Worm (Caenorhabditis elegans) whole organism, early embryonic: ENCODE results near the gene gck-4.

Source experiments
- B0310.2 ChIP-seq: sonication (generic microtip); optimal IDR thresholded peaks from 2 replicates; lab custom pipeline; 2016; ENCODE audit warnings: mild to moderate bottlenecking, missing genetic modification characterization, missing compliant biosample characterization
- F13C5.2 ChIP-seq: sonication (generic microtip); optimal IDR thresholded peaks from 2 replicates; lab custom pipeline; 2017; ENCODE audit warnings: mild to moderate bottlenecking, missing genetic modification characterization, inconsistent platforms, missing compliant biosample characterization
- aly-1 ChIP-seq: sonication (generic microtip); optimal IDR thresholded peaks from 2 replicates; lab custom pipeline; 2016; ENCODE audit warnings: missing genetic modification characterization, missing compliant biosample characterization
- ama-1 ChIP-seq: fragments of 150-350 bp; optimal IDR thresholded peaks from 2 replicates; lab custom pipeline; 2014
- ceh-13 ChIP-seq: fragments of 200-800 bp; sonication (Bioruptor generic); optimal IDR thresholded peaks from 2 replicates; lab custom pipeline; 2018; ENCODE audit warnings: mild to moderate bottlenecking, missing genetic modification characterization, missing compliant biosample characterization
- ceh-36 ChIP-seq: sonication (generic microtip); optimal IDR thresholded peaks from 2 replicates; lab custom pipeline; 2016; ENCODE audit warnings: missing genetic modification characterization, inconsistent platforms, missing compliant biosample characterization
- ets-7 ChIP-seq: sonication (generic microtip); optimal IDR thresholded peaks from 2 replicates; lab custom pipeline; 2016; ENCODE audit warnings: missing genotype, missing genetic modification characterization, missing compliant biosample characterization
- flt-1 ChIP-seq: fragments of 200-800 bp; sonication (Bioruptor generic); IDR thresholded peaks from 2 replicates; pipeline ENCODE4 v1.3.6; 2022; ENCODE audit warnings: missing genetic modification characterization, missing compliant biosample characterization
- hmbx-1 ChIP-seq: sonication (generic microtip); optimal IDR thresholded peaks from 2 replicates; lab custom pipeline; 2016; ENCODE audit warnings: mild to moderate bottlenecking, missing genetic modification characterization, missing compliant biosample characterization
- hmg-4 ChIP-seq: fragments of 200-800 bp; sonication (Bioruptor generic); optimal IDR thresholded peaks from 2 replicates; lab custom pipeline; 2018; ENCODE audit warnings: mild to moderate bottlenecking, missing genetic modification characterization, missing compliant biosample characterization
- hnd-1 ChIP-seq: sonication (generic microtip); optimal IDR thresholded peaks from 2 replicates; lab custom pipeline; 2016; ENCODE audit warnings: missing genetic modification characterization, missing compliant biosample characterization
- pes-1 ChIP-seq: fragments of 200-800 bp; sonication (Bioruptor generic); IDR thresholded peaks from 2 replicates; pipeline ENCODE4 v1.3.6; 2022; ENCODE audit warnings: missing genetic modification reagents, missing genetic modification characterization, missing compliant biosample characterization
- scrt-1 ChIP-seq: fragments of 200-800 bp; sonication (Bioruptor generic); IDR thresholded peaks from 2 replicates; pipeline ENCODE4 v1.3.6; 2022; ENCODE audit warnings: missing genetic modification characterization, missing compliant biosample characterization
- sea-1 ChIP-seq: fragments of 200-800 bp; sonication (Bioruptor generic); conservative IDR thresholded peaks from 2 replicates; pipeline ENCODE4 v1.3.6; 2022; ENCODE audit warnings: missing genetic modification characterization, missing compliant biosample characterization
- tbx-11 ChIP-seq: fragments of 200-800 bp; sonication (Bioruptor generic); IDR thresholded peaks from 2 replicates; pipeline ENCODE4 v1.3.6; 2022; ENCODE audit warnings: missing genetic modification characterization, missing compliant biosample characterization
- tbx-37 ChIP-seq: fragments of 200-800 bp; sonication (Bioruptor generic); conservative IDR thresholded peaks from 2 replicates; pipeline ENCODE4 v1.3.6; 2022; ENCODE audit warnings: missing genetic modification reagents, missing genetic modification characterization, missing compliant biosample characterization
- tra-4 ChIP-seq: sonication (generic microtip); optimal IDR thresholded peaks from 2 replicates; lab custom pipeline; 2017; ENCODE audit warnings: missing genetic modification characterization, missing compliant biosample characterization

gck-4 gene

ce11 chrX:13669641-13670040 lies 7.4 kb upstream of the gck-4 start:
- TF ChIP-seq hmg-4 (GFP tag; lab: Kevin White, UChicago) = no peak
- TF ChIP-seq hmbx-1 (tag; lab: Kevin White, UChicago) = no peak
- no peak for TF ChIP-seq tbx-11 (GFP tag; lab: Robert Waterston, UW)
- TF ChIP-seq pes-1 (GFP tag; lab: Robert Waterston, UW) = no peak
- TF ChIP-seq ceh-36 (tag; lab: Kevin White, UChicago) = no peak
- no peak for TF ChIP-seq tbx-37
- TF ChIP-seq ama-1 (lab: Kevin White, UChicago) = no peak
- no peak for TF ChIP-seq ets-7
- TF ChIP-seq F13C5.2 (tag; lab: Kevin White, UChicago) = no peak
- no peak for TF ChIP-seq ceh-13
- TF ChIP-seq tra-4 (tag; lab: Kevin White, UChicago) = no peak

- TF ChIP-seq sea-1 (GFP tag; lab: Robert Waterston, UW) (no peak), hmg-4 (GFP tag; lab: Kevin White, UChicago) (no peak), ets-7 (no peak), tbx-37 (no peak), tbx-11 (GFP tag; lab: Robert Waterston, UW) (no peak), flt-1 (no peak), hmbx-1 (tag; lab: Kevin White, UChicago) (no peak), B0310.2 (tag; lab: Kevin White, UChicago) (no peak), F13C5.2 (tag; lab: Kevin White, UChicago) (no peak), ceh-36 (tag; lab: Kevin White, UChicago) (no peak), hnd-1 (tag; lab: Kevin White, UChicago) (no peak), tra-4 (tag; lab: Kevin White, UChicago) (no peak), aly-1 (tag; lab: Kevin White, UChicago) (no peak), scrt-1 (GFP tag; lab: Robert Waterston, UW) (no peak), pes-1 (GFP tag; lab: Robert Waterston, UW) (no peak), ceh-13 (no peak)
Observed at ce11 chrX:13670966-13671365, 6.0 kb upstream of the gck-4 start.

ce11 chrX:13672622-13673021 lies 4.4 kb upstream of the gck-4 start:
- TF ChIP-seq ceh-36 (tag; lab: Kevin White, UChicago) (no peak), B0310.2 (tag; lab: Kevin White, UChicago) (no peak), ama-1 (lab: Kevin White, UChicago) (no peak), hmg-4 (GFP tag; lab: Kevin White, UChicago) (no peak), tbx-11 (GFP tag; lab: Robert Waterston, UW) (no peak), F13C5.2 (tag; lab: Kevin White, UChicago) (no peak), hnd-1 (tag; lab: Kevin White, UChicago) (no peak), scrt-1 (GFP tag; lab: Robert Waterston, UW) (no peak), tra-4 (tag; lab: Kevin White, UChicago) (no peak), sea-1 (GFP tag; lab: Robert Waterston, UW) (no peak), aly-1 (tag; lab: Kevin White, UChicago) (no peak), ceh-13 (no peak), flt-1 (no peak)

ce11 chrX:13675444-13675843 lies 1.5 kb upstream of the gck-4 start:
- TF ChIP-seq B0310.2 (tag; lab: Kevin White, UChicago) (peak; percentile 34), ets-7 (no peak), pes-1 (GFP tag; lab: Robert Waterston, UW) (no peak), ceh-36 (tag; lab: Kevin White, UChicago) (no peak), hmg-4 (GFP tag; lab: Kevin White, UChicago) (peak; percentile 68), scrt-1 (GFP tag; lab: Robert Waterston, UW) (no peak), tra-4 (tag; lab: Kevin White, UChicago) (no peak), ama-1 (lab: Kevin White, UChicago) (no peak)

- TF ChIP-seq hnd-1 (tag; lab: Kevin White, UChicago) (no peak), hmbx-1 (tag; lab: Kevin White, UChicago) (no peak), tbx-11 (GFP tag; lab: Robert Waterston, UW) (no peak)
Observed at ce11 chrX:13685725-13686124, 8.7 kb downstream of the gck-4 start.

- TF ChIP-seq hmg-4 (GFP tag; lab: Kevin White, UChicago) (peak; percentile 36), pes-1 (GFP tag; lab: Robert Waterston, UW) (no peak), aly-1 (tag; lab: Kevin White, UChicago) (peak; percentile 30), F13C5.2 (tag; lab: Kevin White, UChicago) (peak; percentile 7), scrt-1 (GFP tag; lab: Robert Waterston, UW) (no peak), hnd-1 (tag; lab: Kevin White, UChicago) (no peak)
Observed at ce11 chrX:13687111-13687512, 10.1 kb downstream of the gck-4 start.

- TF ChIP-seq ama-1 (lab: Kevin White, UChicago) = no peak
- TF ChIP-seq tbx-11 (GFP tag; lab: Robert Waterston, UW) = no peak
- no peak for TF ChIP-seq F13C5.2 (tag; lab: Kevin White, UChicago)
- no peak for TF ChIP-seq aly-1 (tag; lab: Kevin White, UChicago)
- no peak for TF ChIP-seq hnd-1 (tag; lab: Kevin White, UChicago)
- no peak for TF ChIP-seq sea-1 (GFP tag; lab: Robert Waterston, UW)
- no peak for TF ChIP-seq pes-1 (GFP tag; lab: Robert Waterston, UW)
- TF ChIP-seq hmg-4 (GFP tag; lab: Kevin White, UChicago) = no peak
- TF ChIP-seq tra-4 (tag; lab: Kevin White, UChicago) = no peak
- TF ChIP-seq ets-7 = no peak
- TF ChIP-seq flt-1 = no peak
- TF ChIP-seq hmbx-1 (tag; lab: Kevin White, UChicago) = no peak
Observed at ce11 chrX:13687655-13688054, 10.7 kb downstream of the gck-4 start, which contains the start of gene adm-2. Gene adm-2, plus strand, starts transcription at chrX:13687955.

- no peak for TF ChIP-seq ama-1 (lab: Kevin White, UChicago)
- TF ChIP-seq ceh-13 = no peak
- TF ChIP-seq ets-7 = no peak
- no peak for TF ChIP-seq scrt-1 (GFP tag; lab: Robert Waterston, UW)
- TF ChIP-seq tra-4 (tag; lab: Kevin White, UChicago) = no peak
- TF ChIP-seq aly-1 (tag; lab: Kevin White, UChicago) = no peak
- no peak for TF ChIP-seq B0310.2 (tag; lab: Kevin White, UChicago)
- TF ChIP-seq ceh-36 (tag; lab: Kevin White, UChicago) = no peak
- TF ChIP-seq hnd-1 (tag; lab: Kevin White, UChicago) = no peak
- no peak for TF ChIP-seq pes-1 (GFP tag; lab: Robert Waterston, UW)
- TF ChIP-seq F13C5.2 (tag; lab: Kevin White, UChicago) = no peak
- TF ChIP-seq flt-1 = no peak
- TF ChIP-seq tbx-11 (GFP tag; lab: Robert Waterston, UW) = no peak
- TF ChIP-seq hmg-4 (GFP tag; lab: Kevin White, UChicago) = no peak
- TF ChIP-seq sea-1 (GFP tag; lab: Robert Waterston, UW) = no peak
- TF ChIP-seq tbx-37 = no peak
Observed at ce11 chrX:13690333-13690732, 13.3 kb downstream of the gck-4 start.
